Fruit fly (Drosophila melanogaster): ENCODE measurements around the gene Pect.

- TF ChIP-seq Myc (optimal IDR thresholded peaks at IDR 0.05) (no peak), insv (optimal IDR thresholded peaks at IDR 0.05) (no peak), psq (optimal IDR thresholded peaks at IDR 0.05) (no peak)
Measured at dm6 chr2L:13176701-13177249, 26.8 kb upstream of the Pect start, which contains the start of the genes Sfmbt and CG5439.
